Worm (Caenorhabditis elegans): ENCODE measurements around the gene pfd-5.

- TF ChIP-seq nhr-76 (tag; optimal IDR thresholded peaks at IDR 0.05) (no peak), fkh-10 (GFP tag; optimal IDR thresholded peaks at IDR 0.05) (no peak), lin-39 (tag; optimal IDR thresholded peaks at IDR 0.05) (no peak), fos-1 (tag; optimal IDR thresholded peaks at IDR 0.05) (no peak), ama-1 (optimal IDR thresholded peaks at IDR 0.05) (no peak), nhr-25 (tag; optimal IDR thresholded peaks at IDR 0.05) (no peak), elt-2 (tag; optimal IDR thresholded peaks at IDR 0.05) (no peak), R02D3.7 (tag; optimal IDR thresholded peaks at IDR 0.05) (no peak), elt-3 (tag; optimal IDR thresholded peaks at IDR 0.05) (no peak), ceh-28 (tag; optimal IDR thresholded peaks at IDR 0.05) (no peak)
Measured at ce11 chrIII:7238727-7239126, 40.0 kb upstream of the pfd-5 start, which contains the start of gene pars-1.

All from whole organism, L3 larva.